Worm (Caenorhabditis elegans): ENCODE measurements around the gene W07G4.2.

Gene W07G4.2

ce11 chrV:13041666-13042065 is 5.3 kb upstream of the W07G4.2 start, which contains the start of gene scyl-1 (continued):
- peak in 1 of 2 experiments; percentile 46 for TF ChIP-seq hif-1 (tag; optimal IDR thresholded peaks at IDR 0.05)
- no peak for TF ChIP-seq lin-39 (tag; optimal IDR thresholded peaks at IDR 0.05)
- peak; percentile 52 for TF ChIP-seq hmg-1.1 (GFP tag; IDR thresholded peaks at IDR 0.05)
- peak; percentile 96 for TF ChIP-seq nhr-6 (tag; optimal IDR thresholded peaks at IDR 0.05)
- no peak for TF ChIP-seq lin-15B (tag; optimal IDR thresholded peaks at IDR 0.05)
- peak; percentile 84 for TF ChIP-seq dve-1 (tag; optimal IDR thresholded peaks at IDR 0.05; ENCODE audit: insufficient read depth)
- TF ChIP-seq F10B5.3 (tag; optimal IDR thresholded peaks at IDR 0.05) = no peak
- no peak for TF ChIP-seq Y5F2A.4 (GFP tag; optimal IDR thresholded peaks at IDR 0.05)
- peak; percentile 45 for TF ChIP-seq nhr-102 (tag; optimal IDR thresholded peaks at IDR 0.05)
- TF ChIP-seq duxl-1 (tag; optimal IDR thresholded peaks at IDR 0.05; ENCODE audit: poor library complexity) = peak; percentile 30
- peak; percentile 70 for TF ChIP-seq nhr-28 (tag; optimal IDR thresholded peaks at IDR 0.05)
- TF ChIP-seq fkh-10 (GFP tag; optimal IDR thresholded peaks at IDR 0.05) = peak; percentile 23
- no peak for TF ChIP-seq fos-1 (tag; optimal IDR thresholded peaks at IDR 0.05)
- no peak for TF ChIP-seq egl-27 (tag; optimal IDR thresholded peaks at IDR 0.05)
- peak; percentile 76 for TF ChIP-seq dmd-6 (GFP tag; IDR thresholded peaks at IDR 0.05)
- TF ChIP-seq ces-1 (GFP tag; optimal IDR thresholded peaks at IDR 0.05) = no peak
- no peak for TF ChIP-seq set-16 (GFP tag; IDR thresholded peaks at IDR 0.05)
- TF ChIP-seq lin-1 (GFP tag; IDR thresholded peaks at IDR 0.05) = no peak
- no peak for TF ChIP-seq zfp-3 (GFP tag; conservative IDR thresholded peaks at IDR 0.05)
- TF ChIP-seq mdt-29 (GFP tag; IDR thresholded peaks at IDR 0.05) = no peak
- no peak for TF ChIP-seq lir-3 (tag; optimal IDR thresholded peaks at IDR 0.05)
- TF ChIP-seq D1046.2 (GFP tag; IDR thresholded peaks at IDR 0.05) = no peak
- no peak for TF ChIP-seq ZK546.5 (tag; optimal IDR thresholded peaks at IDR 0.05)
- TF ChIP-seq Y75B8A.6 (GFP tag; IDR thresholded peaks at IDR 0.05) = no peak
- TF ChIP-seq R02D3.7 (tag; optimal IDR thresholded peaks at IDR 0.05) = no peak
- TF ChIP-seq aly-2 (tag; optimal IDR thresholded peaks at IDR 0.05) = no peak
- TF ChIP-seq ceh-62 (tag; optimal IDR thresholded peaks at IDR 0.05) = no peak
- no peak for TF ChIP-seq ceh-28 (tag; optimal IDR thresholded peaks at IDR 0.05)
- TF ChIP-seq sdz-12 (GFP tag; optimal IDR thresholded peaks at IDR 0.05) = no peak
- TF ChIP-seq nhr-111 (GFP tag; optimal IDR thresholded peaks at IDR 0.05) = no peak
- TF ChIP-seq zag-1 (tag; optimal IDR thresholded peaks at IDR 0.05) = no peak
- peak; percentile 48 for TF ChIP-seq nhr-25 (tag; optimal IDR thresholded peaks at IDR 0.05; ENCODE audit: borderline replicate concordance, insufficient read depth)
- no peak for TF ChIP-seq ztf-7 (tag; optimal IDR thresholded peaks at IDR 0.05)
- TF ChIP-seq T26A8.4 (GFP tag; IDR thresholded peaks at IDR 0.05) = peak; percentile 75
- TF ChIP-seq nhr-76 (tag; optimal IDR thresholded peaks at IDR 0.05) = no peak
- TF ChIP-seq ZK337.2 (GFP tag; IDR thresholded peaks at IDR 0.05) = no peak
- peak in 1 of 2 experiments; percentile 82 for TF ChIP-seq unc-62 (GFP tag; optimal IDR thresholded peaks at IDR 0.05 in 1 of 2)
- no peak for TF ChIP-seq unc-62 (tag; optimal IDR thresholded peaks at IDR 0.05)
- TF ChIP-seq mes-2 (tag; optimal IDR thresholded peaks at IDR 0.05; ENCODE audit: poor library complexity, severe bottlenecking) = peak; percentile 89
- peak; percentile 10 for TF ChIP-seq spr-1 (tag; optimal IDR thresholded peaks at IDR 0.05)
- TF ChIP-seq Y48G9A.11 (GFP tag; IDR thresholded peaks at IDR 0.05) = no peak
- peak in 1 of 2 experiments; percentile 59 for TF ChIP-seq mdl-1 (tag; optimal IDR thresholded peaks at IDR 0.05)
- TF ChIP-seq jun-1 (tag; optimal IDR thresholded peaks at IDR 0.05) = peak; percentile 8
- no peak for TF ChIP-seq tra-1 (GFP tag; IDR thresholded peaks at IDR 0.05)
- TF ChIP-seq cey-2 (tag; optimal IDR thresholded peaks at IDR 0.05; ENCODE audit: borderline replicate concordance, insufficient read depth) = no peak
- TF ChIP-seq daf-8 (GFP tag; IDR thresholded peaks at IDR 0.05) = no peak

All from whole organism, L4 larva.